Worm (Caenorhabditis elegans) whole organism, L4 larva: ENCODE measurements around the gene pes-9.

Source experiments
- F49E8.2 ChIP-seq: sonication (generic microtip); optimal IDR thresholded peaks from 2 replicates; lab custom pipeline; 2016; ENCODE audit warnings: missing compliant biosample characterization, mild to moderate bottlenecking, missing genetic modification characterization, borderline replicate concordance
- dpl-1 ChIP-seq: fragments of 150-350 bp; optimal IDR thresholded peaks from 2 replicates; lab custom pipeline; 2014; ENCODE audit warnings: missing biosample characterization, missing genetic modification reagents, missing genetic modification characterization
- fkh-10 ChIP-seq: fragments of 150-350 bp; optimal IDR thresholded peaks from 2 replicates; lab custom pipeline; 2014; ENCODE audit warnings: missing biosample characterization, missing genetic modification reagents, missing genetic modification characterization
- hlh-11 ChIP-seq: fragments of 200-800 bp; sonication (Bioruptor generic); optimal IDR thresholded peaks from 2 replicates; lab custom pipeline; 2018; ENCODE audit warnings: mild to moderate bottlenecking, missing genetic modification characterization, missing compliant biosample characterization
- lin-39 ChIP-seq: fragments of 150-350 bp; optimal IDR thresholded peaks from 2 replicates; lab custom pipeline; 2014; ENCODE audit warnings: missing biosample characterization, missing genetic modification reagents, missing genetic modification characterization
- nhr-25 ChIP-seq: sonication (generic microtip); optimal IDR thresholded peaks from 2 replicates; lab custom pipeline; 2017; ENCODE audit warnings: missing genetic modification characterization, mild to moderate bottlenecking, missing compliant biosample characterization, antibody characterized with exemption, moderate library complexity, borderline replicate concordance; ENCODE audit not compliant: insufficient read depth
- nhr-76 ChIP-seq: fragments of 150-350 bp; optimal IDR thresholded peaks from 2 replicates; lab custom pipeline; 2014; ENCODE audit warnings: missing biosample characterization, missing genetic modification characterization
- skn-1 ChIP-seq: fragments of 150-350 bp; optimal IDR thresholded peaks from 2 replicates; lab custom pipeline; 2014; ENCODE audit warnings: missing biosample characterization, missing genetic modification characterization

ce11 chrV:14548510-14548909 lies 48.3 kb downstream of the pes-9 start:
- TF ChIP-seq fkh-10 (GFP tag; lab: Kevin White, UChicago) (no peak), dpl-1 (no peak), skn-1 (tag; lab: Kevin White, UChicago) (no peak), F49E8.2 (tag; lab: Kevin White, UChicago) (no peak), nhr-76 (no peak), hlh-11 (tag; lab: Kevin White, UChicago) (no peak), lin-39 (no peak), nhr-25 (tag; lab: Kevin White, UChicago) (no peak)
